Worm (Caenorhabditis elegans) whole organism, L1 larva: Measurements from ENCODE around the gene F11D5.1.
A peak's percentile ranks its signal among the peaks of the same experiment; 100 is the strongest.

Experiments used
- blmp-1 ChIP-seq: fragments of 150-350 bp; optimal IDR thresholded peaks from 2 replicates; lab custom pipeline; 2014; ENCODE audit warnings: missing biosample characterization, missing genetic modification characterization
- egl-13 ChIP-seq: sonication (generic microtip); optimal IDR thresholded peaks from 2 replicates; lab custom pipeline; 2016; ENCODE audit warnings: missing genotype, missing genetic modification reagents, missing genetic modification characterization, missing compliant biosample characterization
- fkh-8 ChIP-seq: sonication (generic microtip); optimal IDR thresholded peaks from 2 replicates; lab custom pipeline; 2016; ENCODE audit warnings: mild to moderate bottlenecking, missing genetic modification characterization, missing compliant biosample characterization
- isw-1 ChIP-seq: fragments of 200-800 bp; sonication (Bioruptor generic); IDR thresholded peaks from 2 replicates; pipeline ENCODE4 v1.3.6; 2022; ENCODE audit warnings: missing genetic modification characterization, missing compliant biosample characterization
- lin-39 ChIP-seq: fragments of 150-350 bp; optimal IDR thresholded peaks from 2 replicates; lab custom pipeline; 2014; ENCODE audit warnings: missing biosample characterization, missing genetic modification reagents, missing genetic modification characterization
- mab-9 ChIP-seq: fragments of 200-800 bp; sonication (Bioruptor generic); IDR thresholded peaks from 2 replicates; pipeline ENCODE4 v1.3.6; 2022; ENCODE audit warnings: missing genetic modification reagents, missing genetic modification characterization, missing compliant biosample characterization
- mdl-1 ChIP-seq, 2 experiments: fragments of 150-350 bp; optimal IDR thresholded peaks; 2 replicates each; lab custom pipeline; 2014 to 2017; ENCODE audit warnings: missing biosample characterization in 2 of 2, missing genetic modification characterization in 2 of 2, inconsistent platforms in 1 of 2
- mef-2 ChIP-seq: fragments of 150-350 bp; optimal IDR thresholded peaks from 2 replicates; lab custom pipeline; 2014; ENCODE audit warnings: missing biosample characterization, missing genetic modification characterization
- nhr-237 ChIP-seq: fragments of 150-350 bp; optimal IDR thresholded peaks from 2 replicates; lab custom pipeline; 2014; ENCODE audit warnings: missing biosample characterization, missing genetic modification characterization
- nhr-28 ChIP-seq: fragments of 150-350 bp; optimal IDR thresholded peaks from 2 replicates; lab custom pipeline; 2014; ENCODE audit warnings: missing biosample characterization, missing genetic modification characterization
- nhr-77 ChIP-seq: fragments of 150-350 bp; optimal IDR thresholded peaks from 2 replicates; lab custom pipeline; 2014; ENCODE audit warnings: missing biosample characterization, missing genetic modification characterization
- unc-130 ChIP-seq: fragments of 150-350 bp; optimal IDR thresholded peaks from 2 replicates; lab custom pipeline; 2017; ENCODE audit warnings: missing biosample characterization, missing genetic modification characterization, inconsistent platforms
- ztf-4 ChIP-seq: fragments of 150-350 bp; optimal IDR thresholded peaks from 2 replicates; lab custom pipeline; 2014; ENCODE audit warnings: missing biosample characterization, missing genetic modification characterization

DNA sequence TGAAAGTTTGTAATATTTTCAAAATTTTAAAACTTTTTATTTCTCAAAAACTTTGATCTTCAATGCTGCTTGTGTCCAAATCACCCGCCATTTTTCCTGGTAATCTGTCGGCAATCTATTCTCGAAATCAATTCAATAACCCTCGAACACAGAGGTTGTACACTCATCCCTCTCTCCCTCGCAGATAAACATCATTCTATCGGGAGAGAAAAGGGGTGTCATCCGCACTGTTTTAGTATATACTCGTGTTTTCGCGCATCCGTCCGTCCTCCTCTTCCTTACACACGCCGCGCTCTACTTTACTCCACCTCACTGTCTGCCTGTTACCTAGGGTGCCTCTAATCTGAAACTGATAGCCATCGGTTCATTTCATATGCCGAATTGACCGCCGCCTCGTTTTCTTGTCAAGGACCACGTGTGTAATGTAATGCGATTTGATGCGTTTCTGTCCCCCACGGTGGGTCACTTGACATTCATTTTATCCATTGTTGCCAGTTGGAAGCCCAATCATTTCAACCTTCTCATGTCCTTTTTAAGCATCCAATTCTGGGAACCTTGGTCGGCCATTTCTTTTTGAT lies 10.8 kb downstream of the F11D5.1 start:
- TF ChIP-seq nhr-28: no peak
- TF ChIP-seq isw-1 (GFP tag; lab: Robert Waterston, UW): no peak
- TF ChIP-seq fkh-8 (tag; lab: Kevin White, UChicago): no peak
- TF ChIP-seq egl-13 (tag; lab: Kevin White, UChicago): no peak
- TF ChIP-seq mef-2 (tag; lab: Kevin White, UChicago): no peak
- TF ChIP-seq lin-39 (tag; lab: Kevin White, UChicago): no peak
- TF ChIP-seq unc-130 (tag; lab: Kevin White, UChicago): no peak
- no peak for TF ChIP-seq mdl-1 (tag; optimal IDR thresholded peaks at IDR 0.05; lab: Kevin White, UChicago)
- no peak for TF ChIP-seq mab-9
- TF ChIP-seq blmp-1 (tag; lab: Kevin White, UChicago): peak; percentile 9
- TF ChIP-seq ztf-4 (tag; lab: Kevin White, UChicago): no peak
- no peak for TF ChIP-seq nhr-77 (tag; lab: Kevin White, UChicago)
- no peak for TF ChIP-seq nhr-237
